Worm (Caenorhabditis elegans): ENCODE measurements around the gene gex-2.

gex-2 gene

ce11 chrIV:604817-605216, 32.2 kb downstream of the gex-2 start:
- TF ChIP-seq let-607 (tag; optimal IDR thresholded peaks at IDR 0.05) (no peak), mcd-1 (GFP tag; IDR thresholded peaks at IDR 0.05) (0 out of 2 replicates have a peak, but pooled peaks have one; percentile 7), zfh-2 (GFP tag; conservative IDR thresholded peaks at IDR 0.05) (peak; percentile 57)

DNA sequence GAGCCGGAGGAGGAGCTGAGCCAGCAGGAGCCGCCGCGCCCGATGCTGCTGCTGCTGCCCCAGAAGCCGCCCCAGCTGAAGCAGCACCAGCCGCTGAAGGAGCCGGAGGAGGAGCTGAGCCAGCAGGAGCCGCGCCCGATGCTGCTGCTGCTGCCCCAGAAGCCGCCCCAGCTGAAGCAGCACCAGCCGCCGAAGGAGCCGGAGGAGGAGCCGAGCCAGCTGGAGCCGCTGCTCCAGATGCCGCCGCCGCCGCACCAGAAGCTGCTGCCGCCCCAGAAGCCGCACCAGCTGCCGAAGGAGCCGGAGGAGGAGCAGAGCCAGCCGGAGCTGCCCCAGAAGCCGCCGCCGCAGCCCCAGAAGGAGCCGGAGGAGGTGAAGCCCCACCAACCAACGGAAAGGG, 32.9 kb downstream of the gex-2 start:
- TF ChIP-seq unc-130 (GFP tag; optimal IDR thresholded peaks at IDR 0.05): no peak
- TF ChIP-seq zim-3 (tag; optimal IDR thresholded peaks at IDR 0.05): no peak
- TF ChIP-seq akir-1 (GFP tag; optimal IDR thresholded peaks at IDR 0.05): no peak
- TF ChIP-seq mxl-1 (tag; optimal IDR thresholded peaks at IDR 0.05): no peak
- TF ChIP-seq ets-4 (GFP tag; optimal IDR thresholded peaks at IDR 0.05): no peak
- no peak for TF ChIP-seq nhr-179 (tag; optimal IDR thresholded peaks at IDR 0.05)
- TF ChIP-seq mcd-1 (GFP tag; IDR thresholded peaks at IDR 0.05): peak; percentile 71; the same call in 1 of the 2 replicates
- TF ChIP-seq lin-26 (GFP tag; IDR thresholded peaks at IDR 0.05): 0 out of 2 replicates have a peak, but pooled peaks have one; percentile 12
- no peak for TF ChIP-seq nhr-120 (GFP tag; IDR thresholded peaks at IDR 0.05)
- TF ChIP-seq madf-3 (GFP tag; IDR thresholded peaks at IDR 0.05): no peak
- TF ChIP-seq F22D6.2 (tag; optimal IDR thresholded peaks at IDR 0.05): no peak
- TF ChIP-seq ceh-79 (tag; optimal IDR thresholded peaks at IDR 0.05): no peak
- TF ChIP-seq C06A6.2 (GFP tag; conservative IDR thresholded peaks at IDR 0.05): no peak
- no peak for TF ChIP-seq ceh-40 (GFP tag; IDR thresholded peaks at IDR 0.05)
- no peak for TF ChIP-seq D2030.7 (GFP tag; IDR thresholded peaks at IDR 0.05)
- no peak for TF ChIP-seq egl-18 (GFP tag; IDR thresholded peaks at IDR 0.05)
- TF ChIP-seq fkh-3 (tag; optimal IDR thresholded peaks at IDR 0.05): no peak
- TF ChIP-seq rcor-1 (GFP tag; IDR thresholded peaks at IDR 0.05): no peak
- no peak for TF ChIP-seq hlh-12 (tag; optimal IDR thresholded peaks at IDR 0.05)
- TF ChIP-seq mel-28 (tag; optimal IDR thresholded peaks at IDR 0.05; ENCODE audit: borderline replicate concordance): no peak
- TF ChIP-seq cebp-1 (GFP tag; IDR thresholded peaks at IDR 0.05): no peak
- TF ChIP-seq cebp-1 (tag; optimal IDR thresholded peaks at IDR 0.05): no peak
- no peak for TF ChIP-seq ztf-25 (GFP tag; IDR thresholded peaks at IDR 0.05)
- TF ChIP-seq egrh-3 (GFP tag; IDR thresholded peaks at IDR 0.05): peak; percentile 100
- TF ChIP-seq dox-1 (GFP tag; IDR thresholded peaks at IDR 0.05): no peak
- TF ChIP-seq tbp1 (GFP tag; optimal IDR thresholded peaks at IDR 0.05): no peak
- TF ChIP-seq F39B2.1 (GFP tag; IDR thresholded peaks at IDR 0.05): no peak
- no peak for TF ChIP-seq snpc-4 (GFP tag; optimal IDR thresholded peaks at IDR 0.05)
- no peak for TF ChIP-seq snpc-4 (tag; optimal IDR thresholded peaks at IDR 0.05)
- TF ChIP-seq F49E8.2 (tag; optimal IDR thresholded peaks at IDR 0.05; ENCODE audit: insufficient read depth): no peak
- TF ChIP-seq ceh-58 (GFP tag; IDR thresholded peaks at IDR 0.05): no peak
- TF ChIP-seq B0035.1 (tag; optimal IDR thresholded peaks at IDR 0.05): no peak
- TF ChIP-seq F55B11.4 (tag; optimal IDR thresholded peaks at IDR 0.05; ENCODE audit: borderline replicate concordance, insufficient read depth): no peak
- TF ChIP-seq efl-1 (GFP tag; optimal IDR thresholded peaks at IDR 0.05): no peak
- TF ChIP-seq zfh-2 (GFP tag; conservative IDR thresholded peaks at IDR 0.05): peak; percentile 84
- TF ChIP-seq chd-7 (tag; optimal IDR thresholded peaks at IDR 0.05): no peak

DNA sequence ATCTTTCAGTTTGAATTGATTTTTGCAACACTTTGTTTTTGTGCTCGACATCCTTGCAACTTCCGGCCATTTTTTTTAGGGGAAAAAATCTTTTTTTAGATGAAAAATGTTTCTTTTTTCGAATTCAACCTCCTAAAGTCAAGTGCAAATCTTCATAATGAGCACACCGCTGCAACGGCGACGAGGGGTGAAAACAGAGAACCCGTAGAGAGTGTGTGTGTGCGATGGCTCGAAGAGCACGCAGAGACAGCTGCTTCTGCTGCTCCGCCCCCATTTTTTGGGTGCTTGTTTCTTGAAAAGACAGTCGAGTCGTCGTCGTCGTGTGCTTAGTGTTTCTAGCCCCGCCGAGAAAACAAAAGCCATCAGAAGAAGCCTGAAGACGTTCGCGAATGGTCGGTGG, 33.5 kb downstream of the gex-2 start, which contains the start of gene inx-18:
inx-18 (plus strand) TSS at position 301 of the 400 bp plus-strand sequence.
- TF ChIP-seq ccch-3 (GFP tag; optimal IDR thresholded peaks at IDR 0.05) (no peak), ama-1 (optimal IDR thresholded peaks at IDR 0.05) (no peak), ama-1 (GFP tag; optimal IDR thresholded peaks at IDR 0.05) (no peak), cebp-2 (GFP tag; IDR thresholded peaks at IDR 0.05) (no peak), dpl-1 (GFP tag; optimal IDR thresholded peaks at IDR 0.05) (no peak), gei-17 (GFP tag; optimal IDR thresholded peaks at IDR 0.05) (no peak), pbrm-1 (GFP tag; IDR thresholded peaks at IDR 0.05) (no peak), nhr-80 (tag; optimal IDR thresholded peaks at IDR 0.05) (no peak), dpff-1 (tag; optimal IDR thresholded peaks at IDR 0.05) (no peak), F22D6.2 (tag; optimal IDR thresholded peaks at IDR 0.05) (no peak)

Data from whole organism, young adult.